Worm (Caenorhabditis elegans) whole organism, L4 larva: Measurements from ENCODE around the gene stdh-3.

Experiments used
- F26F4.8 ChIP-seq: fragments of 200-800 bp; sonication (Bioruptor generic); conservative IDR thresholded peaks from 2 replicates; pipeline ENCODE4 v1.3.6; 2022; ENCODE audit warnings: missing genetic modification characterization, missing compliant biosample characterization
- Y48G9A.11 ChIP-seq: fragments of 200-800 bp; sonication (Bioruptor generic); IDR thresholded peaks from 2 replicates; pipeline ENCODE4 v1.3.6; 2022; ENCODE audit warnings: missing genetic modification reagents, missing genetic modification characterization, missing compliant biosample characterization
- ZK546.5 ChIP-seq, 2 experiments: sonication (generic microtip); optimal IDR thresholded peaks; 2 replicates each; lab custom pipeline; 2017; ENCODE audit warnings: missing biosample characterization in 2 of 2, missing genetic modification characterization in 2 of 2
- aha-1 ChIP-seq: fragments of 150-350 bp; peaks from one replicate; lab custom pipeline; 2014; ENCODE audit warnings: missing biosample characterization, missing genetic modification characterization
- ceh-44 ChIP-seq: fragments of 200-800 bp; sonication (Bioruptor generic); IDR thresholded peaks from 2 replicates; pipeline ENCODE4 v1.3.6; 2022; ENCODE audit warnings: missing genetic modification reagents, missing genetic modification characterization, missing compliant biosample characterization
- ceh-82 ChIP-seq: sonication (generic microtip); optimal IDR thresholded peaks from 2 replicates; lab custom pipeline; 2017; ENCODE audit warnings: missing biosample characterization, missing genetic modification characterization
- ctbp-1 ChIP-seq: fragments of 200-800 bp; sonication (Bioruptor generic); IDR thresholded peaks from 2 replicates; pipeline ENCODE4 v1.3.6; 2022; ENCODE audit warnings: missing genetic modification reagents, missing genetic modification characterization, missing compliant biosample characterization
- daf-16 ChIP-seq, 3 experiments: sonication (generic microtip); optimal IDR thresholded peaks; 2 replicates each; lab custom pipeline; 2016 to 2017; ENCODE audit warnings: missing genetic modification characterization in 3 of 3, missing genetic modification reagents in 3 of 3, mild to moderate bottlenecking in 2 of 3, missing compliant biosample characterization in 2 of 3, missing biosample characterization in 1 of 3, moderate library complexity in 1 of 3
- daf-8 ChIP-seq: fragments of 200-800 bp; sonication (Bioruptor generic); IDR thresholded peaks from 2 replicates; pipeline ENCODE4 v1.3.6; 2022; ENCODE audit warnings: missing genetic modification characterization, missing compliant biosample characterization
- dmd-6 ChIP-seq: fragments of 200-800 bp; sonication (Bioruptor generic); IDR thresholded peaks from 2 replicates; pipeline ENCODE4 v1.3.6; 2022; ENCODE audit warnings: missing genetic modification reagents, missing genetic modification characterization, missing compliant biosample characterization
- dmd-8 ChIP-seq: fragments of 200-800 bp; sonication (Bioruptor generic); IDR thresholded peaks from 2 replicates; pipeline ENCODE4 v1.3.6; 2022; ENCODE audit warnings: missing genetic modification characterization, missing compliant biosample characterization
- dpl-1 ChIP-seq: fragments of 150-350 bp; optimal IDR thresholded peaks from 2 replicates; lab custom pipeline; 2014; ENCODE audit warnings: missing biosample characterization, missing genetic modification reagents, missing genetic modification characterization
- duxl-1 ChIP-seq: sonication (generic microtip); optimal IDR thresholded peaks from 2 replicates; lab custom pipeline; 2016; ENCODE audit warnings: mild to moderate bottlenecking, missing genetic modification characterization, moderate library complexity, missing compliant biosample characterization; ENCODE audit not compliant: poor library complexity
- dve-1 ChIP-seq: sonication (generic microtip); optimal IDR thresholded peaks from 2 replicates; lab custom pipeline; 2017; ENCODE audit warnings: antibody characterized with exemption, mild to moderate bottlenecking, missing genetic modification characterization, missing compliant biosample characterization; ENCODE audit not compliant: insufficient read depth
- egl-43 ChIP-seq: fragments of 200-800 bp; sonication (Bioruptor generic); IDR thresholded peaks from 2 replicates; pipeline ENCODE4 v1.3.6; 2022; ENCODE audit warnings: missing genetic modification reagents, missing genetic modification characterization, missing compliant biosample characterization
- gei-8 ChIP-seq: fragments of 200-800 bp; sonication (Bioruptor generic); optimal IDR thresholded peaks from 2 replicates; lab custom pipeline; 2018; ENCODE audit warnings: mild to moderate bottlenecking, missing genetic modification characterization, missing compliant biosample characterization
- hlh-11 ChIP-seq: fragments of 200-800 bp; sonication (Bioruptor generic); optimal IDR thresholded peaks from 2 replicates; lab custom pipeline; 2018; ENCODE audit warnings: mild to moderate bottlenecking, missing genetic modification characterization, missing compliant biosample characterization
- hlh-30 ChIP-seq: sonication (generic microtip); optimal IDR thresholded peaks from 2 replicates; lab custom pipeline; 2017; ENCODE audit warnings: antibody characterized with exemption, mild to moderate bottlenecking, missing genetic modification characterization, missing compliant biosample characterization; ENCODE audit not compliant: insufficient read depth
- hmg-1.1 ChIP-seq: fragments of 200-800 bp; sonication (Bioruptor generic); IDR thresholded peaks from 2 replicates; pipeline ENCODE4 v1.3.6; 2022; ENCODE audit warnings: missing genetic modification reagents, missing genetic modification characterization, missing compliant biosample characterization
- lin-13 ChIP-seq: fragments of 150-350 bp; optimal IDR thresholded peaks from 2 replicates; lab custom pipeline; 2014; ENCODE audit warnings: missing biosample characterization, missing genetic modification reagents, missing genetic modification characterization
- lsy-2 ChIP-seq, 2 experiments: fragments of 150-350 bp in 1 of 2; sonication (generic microtip) in 1 of 2; optimal IDR thresholded peaks; 2 replicates each; lab custom pipeline; 2014 to 2017; ENCODE audit warnings: missing biosample characterization in 2 of 2, missing genetic modification characterization in 2 of 2
- mdl-1 ChIP-seq, 2 experiments: fragments of 150-350 bp in 1 of 2; sonication (generic microtip) in 1 of 2; optimal IDR thresholded peaks; 2 replicates each; lab custom pipeline; 2014 to 2017; ENCODE audit warnings: missing biosample characterization in 2 of 2, missing genetic modification characterization in 2 of 2
- mep-1 ChIP-seq: fragments of 150-350 bp; sonication (generic microtip); optimal IDR thresholded peaks from 3 replicates; lab custom pipeline; 2014; ENCODE audit warnings: missing biosample characterization, missing genetic modification characterization
- mes-2 ChIP-seq: sonication (generic microtip); optimal IDR thresholded peaks from 2 replicates; lab custom pipeline; 2016; ENCODE audit warnings: missing genotype, mild to moderate bottlenecking, missing genetic modification characterization, missing compliant biosample characterization; ENCODE audit not compliant: poor library complexity, severe bottlenecking
- nhr-10 ChIP-seq: fragments of 150-350 bp; optimal IDR thresholded peaks from 2 replicates; lab custom pipeline; 2014; ENCODE audit warnings: missing biosample characterization, missing genetic modification characterization
- nhr-28 ChIP-seq: fragments of 150-350 bp; optimal IDR thresholded peaks from 2 replicates; lab custom pipeline; 2014; ENCODE audit warnings: missing biosample characterization, missing genetic modification characterization
- nhr-41 ChIP-seq: fragments of 200-800 bp; sonication (Bioruptor generic); IDR thresholded peaks from 2 replicates; pipeline ENCODE4 v1.3.6; 2022; ENCODE audit warnings: missing genetic modification reagents, missing genetic modification characterization, missing compliant biosample characterization
- nhr-48 ChIP-seq: sonication (generic microtip); optimal IDR thresholded peaks from 2 replicates; lab custom pipeline; 2016; ENCODE audit warnings: mild to moderate bottlenecking, missing genetic modification characterization, missing compliant biosample characterization
- nhr-6 ChIP-seq: fragments of 150-350 bp; optimal IDR thresholded peaks from 2 replicates; lab custom pipeline; 2014; ENCODE audit warnings: missing biosample characterization, missing genetic modification characterization
- nhr-77 ChIP-seq: fragments of 150-350 bp; optimal IDR thresholded peaks from 2 replicates; lab custom pipeline; 2014; ENCODE audit warnings: missing biosample characterization, missing genetic modification characterization
- php-3 ChIP-seq: fragments of 200-800 bp; sonication (Bioruptor generic); IDR thresholded peaks from 2 replicates; pipeline ENCODE4 v1.3.6; 2022; ENCODE audit warnings: missing genetic modification reagents, missing genetic modification characterization, missing compliant biosample characterization
- pqm-1 ChIP-seq: sonication (generic microtip); optimal IDR thresholded peaks from 2 replicates; lab custom pipeline; 2017; ENCODE audit warnings: missing biosample characterization, missing genetic modification characterization
- saeg-2 ChIP-seq: fragments of 200-800 bp; sonication (Bioruptor generic); IDR thresholded peaks from 2 replicates; pipeline ENCODE4 v1.3.6; 2022; ENCODE audit warnings: missing genetic modification reagents, missing genetic modification characterization, missing compliant biosample characterization
- skn-1 ChIP-seq: fragments of 150-350 bp; optimal IDR thresholded peaks from 2 replicates; lab custom pipeline; 2014; ENCODE audit warnings: missing biosample characterization, missing genetic modification characterization
- snpc-1.2 ChIP-seq: fragments of 200-800 bp; sonication (Bioruptor generic); IDR thresholded peaks from 2 replicates; pipeline ENCODE4 v1.3.6; 2022; ENCODE audit warnings: missing genetic modification reagents, missing genetic modification characterization, missing compliant biosample characterization
- spr-1 ChIP-seq: sonication (generic microtip); optimal IDR thresholded peaks from 2 replicates; lab custom pipeline; 2016; ENCODE audit warnings: mild to moderate bottlenecking, missing genetic modification characterization, missing compliant biosample characterization
- tra-1 ChIP-seq: fragments of 200-800 bp; sonication (Bioruptor generic); IDR thresholded peaks from 2 replicates; pipeline ENCODE4 v1.3.6; 2022; ENCODE audit warnings: missing genetic modification reagents, missing genetic modification characterization, missing compliant biosample characterization
- unc-62 ChIP-seq, 3 experiments: fragments of 150-350 bp in 1 of 3; sonication (generic microtip); optimal IDR thresholded peaks in 2 of 3; peaks in 1 of 3; 1 replicate in 1 of 3; 2 replicates in 2 of 3; lab custom pipeline; 2014 to 2017; ENCODE audit warnings: missing biosample characterization in 3 of 3, missing genetic modification characterization in 3 of 3, missing genetic modification reagents in 3 of 3, missing genotype in 1 of 3
- zag-1 ChIP-seq: fragments of 150-350 bp; optimal IDR thresholded peaks from 2 replicates; lab custom pipeline; 2014; ENCODE audit warnings: missing biosample characterization, missing genetic modification characterization
- zfp-2 ChIP-seq: sonication (generic microtip); optimal IDR thresholded peaks from 2 replicates; lab custom pipeline; 2016; ENCODE audit warnings: mild to moderate bottlenecking, missing genetic modification characterization, missing compliant biosample characterization
- zip-2 ChIP-seq: fragments of 150-350 bp; optimal IDR thresholded peaks from 2 replicates; lab custom pipeline; 2014; ENCODE audit warnings: missing biosample characterization, missing genetic modification characterization
- ztf-11 ChIP-seq: fragments of 150-350 bp; optimal IDR thresholded peaks from 2 replicates; lab custom pipeline; 2014; ENCODE audit warnings: missing biosample characterization, missing genetic modification characterization

Gene stdh-3

ce11 chrV:13890473-13890872 is 13.9 kb upstream of the stdh-3 start, which contains the start of gene lbp-8:
lbp-8 (plus strand) TSS chrV:13890773.
- TF ChIP-seq lin-13 (GFP tag; lab: Kevin White, UChicago) (no peak), ZK546.5 (tag; optimal IDR thresholded peaks at IDR 0.05; lab: Kevin White, UChicago) (no peak), dmd-8 (GFP tag; lab: Robert Waterston, UW) (no peak)

- TF ChIP-seq nhr-28 = peak; percentile 37
- TF ChIP-seq php-3 (GFP tag; lab: Robert Waterston, UW) = peak; percentile 55; the same call in 1 of the 2 replicates
- peak; percentile 53 for TF ChIP-seq nhr-77
- TF ChIP-seq dmd-6 = peak; percentile 64
- TF ChIP-seq hmg-1.1 = no peak
- peak; percentile 76 for TF ChIP-seq dve-1
- no peak for TF ChIP-seq daf-16 (GFP tag; optimal IDR thresholded peaks at IDR 0.05; lab: Kevin White, UChicago)
- TF ChIP-seq daf-16 (tag; optimal IDR thresholded peaks at IDR 0.05; lab: Kevin White, UChicago) = peak; percentile 96
- TF ChIP-seq hlh-11 (tag; lab: Kevin White, UChicago) = peak; percentile 45
- TF ChIP-seq mep-1 (tag; lab: Kevin White, UChicago) = no peak
- TF ChIP-seq, all 104 proteins: peak for 7
These were observed 12.9 kb upstream of the stdh-3 start for ce11 chrV:13891489-13891888.

- no peak for TF ChIP-seq zag-1 (tag; lab: Kevin White, UChicago)
- peak; percentile 38 for TF ChIP-seq gei-8 (GFP tag; lab: Kevin White, UChicago)
- peak; percentile 63 for TF ChIP-seq nhr-10 (tag; lab: Kevin White, UChicago)
- peak; percentile 59 for TF ChIP-seq nhr-48
- no peak for TF ChIP-seq daf-8 (GFP tag; lab: Robert Waterston, UW)
- no peak; the same call in 1 of the 2 replicates for TF ChIP-seq tra-1
- peak; percentile 39 for TF ChIP-seq mep-1 (tag; lab: Kevin White, UChicago)
- TF ChIP-seq Y48G9A.11 (GFP tag; lab: Robert Waterston, UW) = no peak
- no peak for TF ChIP-seq snpc-1.2
- no peak for TF ChIP-seq ceh-82 (tag; lab: Kevin White, UChicago)
- TF ChIP-seq hlh-30 (tag; lab: Kevin White, UChicago) = peak; percentile 58
- no peak for TF ChIP-seq skn-1 (tag; lab: Kevin White, UChicago)
- TF ChIP-seq ceh-44 (GFP tag; lab: Robert Waterston, UW) = no peak
- TF ChIP-seq dpl-1 (GFP tag; lab: Kevin White, UChicago) = no peak
- TF ChIP-seq zip-2 (tag; lab: Kevin White, UChicago) = no peak
- 0 out of 2 replicates have a peak, but pooled peaks have one; percentile 42 for TF ChIP-seq hmg-1.1
- TF ChIP-seq ctbp-1 (GFP tag; lab: Robert Waterston, UW) = 0 out of 2 replicates have a peak, but pooled peaks have one; percentile 30
- TF ChIP-seq pqm-1 (tag; lab: Kevin White, UChicago) = peak; percentile 87
- peak in 1 of 2 experiments; percentile 11 for TF ChIP-seq unc-62 (GFP tag; optimal IDR thresholded peaks at IDR 0.05 in 1 of 2; lab: Kevin White, UChicago)
- TF ChIP-seq unc-62 (tag; optimal IDR thresholded peaks at IDR 0.05; lab: Kevin White, UChicago) = peak; percentile 13
- TF ChIP-seq mdl-1 (tag; optimal IDR thresholded peaks at IDR 0.05; lab: Kevin White, UChicago) = peak in 1 of 2 experiments; percentile 84
- peak; percentile 73 for TF ChIP-seq dmd-6
- TF ChIP-seq saeg-2 (GFP tag; lab: Robert Waterston, UW) = 0 out of 2 replicates have a peak, but pooled peaks have one; percentile 21
- TF ChIP-seq nhr-6 (tag; lab: Kevin White, UChicago) = peak; percentile 19
- TF ChIP-seq spr-1 (tag; lab: Kevin White, UChicago) = no peak
- TF ChIP-seq aha-1 = peak; percentile 92
- TF ChIP-seq zfp-2 (tag; lab: Kevin White, UChicago) = no peak
- TF ChIP-seq mes-2 (tag; lab: Kevin White, UChicago) = no peak
- no peak for TF ChIP-seq duxl-1 (tag; lab: Kevin White, UChicago)
- no peak for TF ChIP-seq F26F4.8 (GFP tag; lab: Robert Waterston, UW)
- peak; percentile 77 for TF ChIP-seq dve-1
- TF ChIP-seq dmd-8 (GFP tag; lab: Robert Waterston, UW) = no peak
- TF ChIP-seq egl-43 (GFP tag; lab: Robert Waterston, UW) = no peak
- TF ChIP-seq ztf-11 (tag; lab: Kevin White, UChicago) = no peak
- peak; percentile 84 for TF ChIP-seq hlh-11 (tag; lab: Kevin White, UChicago)
- no peak for TF ChIP-seq nhr-41
- peak; percentile 67; the same call in 1 of the 2 replicates for TF ChIP-seq php-3 (GFP tag; lab: Robert Waterston, UW)
- peak; percentile 93 for TF ChIP-seq nhr-28
- peak in 1 of 2 experiments; percentile 34 for TF ChIP-seq lsy-2 (tag; optimal IDR thresholded peaks at IDR 0.05; lab: Kevin White, UChicago)
These were observed 11.7 kb upstream of the stdh-3 start, which contains the start of gene sptl-3 for ce11 chrV:13892457-13893375. sptl-3 (plus strand) TSS chrV:13893325.
